Fruit fly (Drosophila melanogaster): ENCODE measurements around the gene CARPA.

DNA sequence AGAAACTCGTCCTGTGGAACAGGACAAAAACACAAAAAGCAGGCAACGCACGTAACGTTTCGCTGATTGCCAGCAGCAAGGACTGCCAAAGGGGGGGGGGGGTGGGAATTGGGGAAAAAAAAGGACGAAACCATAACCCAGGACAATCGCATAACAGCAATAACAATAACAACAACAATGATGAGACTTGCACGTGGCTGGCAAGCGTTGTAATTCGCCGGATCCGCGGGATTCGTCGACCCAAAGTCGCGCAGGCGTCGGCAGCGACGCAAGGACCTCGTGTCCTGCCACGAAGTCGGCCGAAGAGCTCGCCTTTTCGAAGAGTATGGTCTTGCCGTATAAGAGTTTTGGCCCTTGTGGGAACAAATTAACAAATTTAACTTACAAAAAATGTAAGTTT, 687 bp upstream of the CARPA start:
- no peak for TF ChIP-seq CG8478 (optimal IDR thresholded peaks at IDR 0.05)
- no peak for TF ChIP-seq CTCF (optimal IDR thresholded peaks at IDR 0.05)
